Fruit fly (Drosophila melanogaster): ENCODE measurements around the gene ca.

dm6 chr3R:29862795-29863194 lies 56.2 kb downstream of the ca start:
- TF ChIP-seq CTCF (optimal IDR thresholded peaks at IDR 0.05) (no peak), CG8478 (optimal IDR thresholded peaks at IDR 0.05) (no peak)

Data from S2 (cell line).